Worm (Caenorhabditis elegans): Measurements from ENCODE around the gene gcy-13.

DNA sequence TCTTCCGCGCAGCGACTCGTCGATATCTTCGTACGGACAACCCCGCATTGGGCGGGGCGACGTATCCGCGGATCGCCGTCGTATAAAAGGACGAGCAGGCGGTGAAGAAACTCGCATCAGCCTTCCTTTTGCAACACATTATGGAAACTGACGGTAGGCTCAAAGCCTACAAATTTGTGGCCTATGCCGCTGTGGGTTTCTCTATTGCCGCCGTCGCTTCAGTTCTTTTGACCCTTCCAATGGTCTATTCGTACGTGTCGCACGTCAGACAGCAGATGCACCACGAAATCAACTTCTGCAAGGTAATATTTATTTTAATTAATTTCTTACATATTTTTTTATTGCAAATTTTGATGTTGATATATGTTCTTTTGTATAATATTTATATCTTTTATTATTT is 16.5 kb downstream of the gcy-13 start:
- TF ChIP-seq fkh-10 (GFP tag; optimal IDR thresholded peaks at IDR 0.05) (no peak), zag-1 (tag; optimal IDR thresholded peaks at IDR 0.05) (no peak), lin-38 (GFP tag; IDR thresholded peaks at IDR 0.05) (no peak), ceh-28 (tag; optimal IDR thresholded peaks at IDR 0.05) (no peak), nhr-10 (tag; optimal IDR thresholded peaks at IDR 0.05) (no peak), hlh-30 (tag; optimal IDR thresholded peaks at IDR 0.05; ENCODE audit: insufficient read depth) (no peak), saeg-2 (GFP tag; IDR thresholded peaks at IDR 0.05) (no peak), egl-27 (tag; optimal IDR thresholded peaks at IDR 0.05) (no peak), unc-130 (GFP tag; optimal IDR thresholded peaks at IDR 0.05) (no peak), lin-1 (GFP tag; IDR thresholded peaks at IDR 0.05) (no peak), lin-39 (tag; optimal IDR thresholded peaks at IDR 0.05) (no peak)

Measured in whole organism, L4 larva.